Worm (Caenorhabditis elegans) whole organism, L4/young adult: ENCODE measurements around the gene R04B5.6.

Experiments used
- W03F9.2 ChIP-seq: fragments of 150-350 bp; optimal IDR thresholded peaks from 2 replicates; lab custom pipeline; 2014; ENCODE audit warnings: missing biosample characterization, missing genetic modification characterization
- dao-5 ChIP-seq: sonication (generic microtip); optimal IDR thresholded peaks from 2 replicates; lab custom pipeline; 2016; ENCODE audit warnings: missing genotype, missing genetic modification characterization, moderate library complexity, missing compliant biosample characterization
- him-1 ChIP-seq: sonication (generic microtip); optimal IDR thresholded peaks from 2 replicates; lab custom pipeline; 2016; ENCODE audit warnings: missing genotype, missing genetic modification reagents, missing genetic modification characterization, missing compliant biosample characterization

R04B5.6 gene

ce11 chrV:10094374-10094773 lies 9.4 kb downstream of the R04B5.6 start, which contains the start of gene srd-49:
srd-49 (plus strand) TSS chrV:10094674.
- TF ChIP-seq dao-5 (tag; lab: Kevin White, UChicago) (no peak), him-1 (tag; lab: Kevin White, UChicago) (no peak), W03F9.2 (tag; lab: Kevin White, UChicago) (no peak)

- no peak for TF ChIP-seq dao-5 (tag; lab: Kevin White, UChicago)
- no peak for TF ChIP-seq him-1 (tag; lab: Kevin White, UChicago)
- TF ChIP-seq W03F9.2 (tag; lab: Kevin White, UChicago), result no peak
Measured at ce11 chrV:10096932-10097331, 12.0 kb downstream of the R04B5.6 start.

ce11 chrV:10098429-10098828 lies 13.5 kb downstream of the R04B5.6 start, which contains the start of gene ugt-47:
ugt-47 (minus strand) TSS chrV:10098597.
- TF ChIP-seq W03F9.2 (tag; lab: Kevin White, UChicago) (no peak), him-1 (tag; lab: Kevin White, UChicago) (no peak), dao-5 (tag; lab: Kevin White, UChicago) (no peak)

ce11 chrV:10101916-10102315 lies 17.0 kb downstream of the R04B5.6 start, which contains the start of gene C08B6.14:
C08B6.14 (minus strand) TSS chrV:10102016.
- TF ChIP-seq W03F9.2 (tag; lab: Kevin White, UChicago) (no peak), him-1 (tag; lab: Kevin White, UChicago) (no peak), dao-5 (tag; lab: Kevin White, UChicago) (no peak)

ce11 chrV:10103811-10104210 lies 18.8 kb downstream of the R04B5.6 start:
- TF ChIP-seq him-1 (tag; lab: Kevin White, UChicago) (no peak), W03F9.2 (tag; lab: Kevin White, UChicago) (no peak), dao-5 (tag; lab: Kevin White, UChicago) (no peak)

- TF ChIP-seq W03F9.2 (tag; lab: Kevin White, UChicago) (no peak), dao-5 (tag; lab: Kevin White, UChicago) (no peak), him-1 (tag; lab: Kevin White, UChicago) (no peak)
Measured at ce11 chrV:10104785-10105310, 19.9 kb downstream of the R04B5.6 start, which contains the start of gene ugt-17. ugt-17 (minus strand) TSS chrV:10104964.

ce11 chrV:10105412-10105811 lies 20.4 kb downstream of the R04B5.6 start, which contains the start of gene C08B6.2:
C08B6.2 (plus strand) TSS chrV:10105712.
- TF ChIP-seq dao-5 (tag; lab: Kevin White, UChicago) (no peak), W03F9.2 (tag; lab: Kevin White, UChicago) (no peak), him-1 (tag; lab: Kevin White, UChicago) (no peak)

- TF ChIP-seq dao-5 (tag; lab: Kevin White, UChicago), result no peak
- no peak for TF ChIP-seq W03F9.2 (tag; lab: Kevin White, UChicago)
- TF ChIP-seq him-1 (tag; lab: Kevin White, UChicago), result no peak
Measured at ce11 chrV:10107309-10107708, 22.3 kb downstream of the R04B5.6 start, which contains the start of gene C08B6.11. C08B6.11 (plus strand) TSS chrV:10107609.

DNA sequence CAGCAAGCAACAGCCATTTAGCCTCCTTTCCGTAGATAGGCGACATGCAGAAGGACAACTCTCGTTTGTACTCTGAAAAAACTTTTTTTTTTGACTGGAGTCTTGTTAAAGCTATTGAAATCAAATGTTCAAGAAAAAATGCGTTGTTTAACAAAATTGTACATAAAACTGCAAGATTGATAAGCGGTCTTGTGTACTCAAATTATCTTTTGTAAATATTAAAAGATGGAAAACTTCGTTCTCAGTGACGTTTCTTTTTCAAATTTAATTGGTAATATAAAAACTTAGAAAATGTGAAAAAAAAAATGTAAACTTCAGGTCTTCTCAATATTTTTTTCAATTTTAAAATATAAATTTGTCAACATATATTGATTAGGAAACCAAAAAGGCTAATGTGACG lies 26.2 kb downstream of the R04B5.6 start:
- no peak for TF ChIP-seq W03F9.2 (tag; lab: Kevin White, UChicago)
- TF ChIP-seq dao-5 (tag; lab: Kevin White, UChicago), result no peak
- TF ChIP-seq him-1 (tag; lab: Kevin White, UChicago), result no peak

ce11 chrV:10112187-10112586 lies 27.2 kb downstream of the R04B5.6 start, which contains the start of gene C08B6.3:
C08B6.3 (minus strand) TSS chrV:10112287.
- TF ChIP-seq W03F9.2 (tag; lab: Kevin White, UChicago), result no peak
- TF ChIP-seq dao-5 (tag; lab: Kevin White, UChicago), result no peak
- TF ChIP-seq him-1 (tag; lab: Kevin White, UChicago), result no peak

ce11 chrV:10114329-10114728 lies 29.4 kb downstream of the R04B5.6 start, which contains the start of gene cht-5:
cht-5 (plus strand) TSS chrV:10114629.
- TF ChIP-seq him-1 (tag; lab: Kevin White, UChicago) (no peak), dao-5 (tag; lab: Kevin White, UChicago) (no peak), W03F9.2 (tag; lab: Kevin White, UChicago) (no peak)

DNA sequence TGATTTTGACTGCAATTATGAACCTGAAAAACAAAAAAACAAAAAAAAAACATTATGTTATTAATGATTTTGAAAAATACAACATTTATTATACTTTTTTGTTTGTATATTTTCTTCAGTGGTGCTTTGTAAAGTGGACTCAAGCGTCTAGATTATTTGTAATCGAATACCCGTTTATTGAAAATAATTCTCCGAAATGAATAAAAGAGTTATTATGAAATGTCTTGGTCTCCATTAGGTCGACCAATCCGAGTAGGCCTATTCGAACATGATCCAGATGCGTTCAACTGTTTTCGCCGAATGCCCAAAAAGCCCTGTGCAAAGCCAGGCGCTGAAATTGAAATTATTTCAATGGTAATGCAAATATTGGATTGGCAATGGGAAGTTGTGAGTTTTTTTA lies 32.5 kb downstream of the R04B5.6 start, which contains the start of gene C08B6.5:
Gene C08B6.5 (plus strand): TSS at position 301 of the 400 bp plus-strand sequence.
- no peak for TF ChIP-seq dao-5 (tag; lab: Kevin White, UChicago)
- no peak for TF ChIP-seq W03F9.2 (tag; lab: Kevin White, UChicago)
- TF ChIP-seq him-1 (tag; lab: Kevin White, UChicago), result no peak

DNA sequence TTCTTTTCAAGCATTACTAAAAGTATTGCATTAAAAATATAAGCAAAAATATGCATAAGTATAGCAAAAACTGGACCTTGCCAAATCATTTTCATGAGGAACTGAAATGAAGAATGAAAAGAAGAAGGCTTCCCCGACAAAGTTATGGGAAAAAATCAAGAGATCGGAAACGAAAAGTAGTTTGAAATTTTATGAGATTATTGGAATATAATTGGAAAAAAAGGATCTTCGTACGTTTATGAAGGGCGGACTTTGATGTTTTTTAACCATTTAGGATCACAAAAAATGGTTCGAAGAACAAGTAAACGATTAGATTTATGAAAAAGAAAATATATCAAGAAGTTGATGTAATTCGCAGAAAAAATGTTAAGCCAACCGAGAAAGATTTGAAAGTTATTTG lies 35.9 kb downstream of the R04B5.6 start, which contains the start of gene srxa-18:
Gene srxa-18 (minus strand): TSS at position 100 of the 400 bp plus-strand sequence.
- TF ChIP-seq W03F9.2 (tag; lab: Kevin White, UChicago) (no peak), dao-5 (tag; lab: Kevin White, UChicago) (no peak), him-1 (tag; lab: Kevin White, UChicago) (no peak)
